Worm (Caenorhabditis elegans): ENCODE data around the gene panl-2.

Gene panl-2

DNA sequence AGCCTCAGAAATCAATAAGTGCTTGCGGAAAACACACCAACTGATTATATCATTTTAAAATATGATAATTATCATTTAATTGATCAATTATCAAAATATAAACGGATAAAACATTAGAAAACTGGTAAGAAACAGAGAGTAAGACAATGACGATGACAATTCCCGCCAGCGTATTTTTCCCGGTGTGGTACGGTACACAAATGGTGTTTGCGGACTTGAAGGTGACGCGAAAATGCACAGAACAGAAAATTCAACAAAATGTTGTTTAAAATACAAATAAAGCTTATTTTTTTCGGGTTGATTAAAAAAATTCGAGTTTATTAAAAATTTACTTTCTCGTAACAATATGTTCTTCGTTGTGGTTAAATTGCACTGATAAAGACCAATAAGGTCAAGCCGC, 6.8 kb downstream of the panl-2 start:
- TF ChIP-seq elt-1 (tag; optimal IDR thresholded peaks at IDR 0.05; ENCODE audit: borderline replicate concordance, insufficient read depth), result no peak
- peak; percentile 31 for TF ChIP-seq ceh-43 (GFP tag; optimal IDR thresholded peaks at IDR 0.05)
- peak; percentile 18 for TF ChIP-seq sptf-1 (tag; optimal IDR thresholded peaks at IDR 0.05)
- TF ChIP-seq mep-1 (tag; optimal IDR thresholded peaks at IDR 0.05), result peak; percentile 46
- no peak for TF ChIP-seq unc-120 (tag; optimal IDR thresholded peaks at IDR 0.05; ENCODE audit: poor library complexity, severe bottlenecking)
- TF ChIP-seq bed-3 (GFP tag; optimal IDR thresholded peaks at IDR 0.05), result no peak
- no peak for TF ChIP-seq ham-2 (GFP tag; optimal IDR thresholded peaks at IDR 0.05)
- no peak for TF ChIP-seq nhr-2 (tag; optimal IDR thresholded peaks at IDR 0.05)
- peak; percentile 97 for TF ChIP-seq lsy-2 (tag; optimal IDR thresholded peaks at IDR 0.05)

DNA sequence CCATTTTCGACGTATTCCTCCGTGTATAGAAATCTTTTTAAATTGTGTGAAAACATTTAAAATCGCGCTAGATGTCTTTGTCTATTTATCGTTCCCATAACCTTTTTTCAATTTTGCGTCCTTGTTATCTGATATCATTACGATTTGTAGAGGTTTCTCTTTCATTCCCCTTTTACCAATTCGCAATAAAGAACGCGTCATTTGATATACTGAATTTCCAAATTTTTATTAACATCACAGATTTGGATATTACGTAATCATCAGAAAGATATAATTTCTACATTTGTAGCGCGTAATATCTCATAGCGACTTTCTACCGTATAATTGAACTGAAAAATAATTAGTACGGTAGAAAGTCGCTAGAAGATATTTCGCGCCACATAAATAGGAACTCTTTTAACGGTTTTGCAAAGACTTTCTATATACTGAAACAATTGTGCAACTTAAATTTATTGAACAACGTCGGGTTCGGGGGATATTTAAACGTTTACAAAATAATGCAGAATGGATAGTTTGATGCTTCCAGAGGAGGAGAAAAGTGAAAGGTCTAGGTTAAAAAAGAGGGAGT, 9.2 kb downstream of the panl-2 start:
- TF ChIP-seq zip-8 (tag; optimal IDR thresholded peaks at IDR 0.05) (peak; percentile 91), ces-1 (GFP tag; optimal IDR thresholded peaks at IDR 0.05) (no peak)

DNA sequence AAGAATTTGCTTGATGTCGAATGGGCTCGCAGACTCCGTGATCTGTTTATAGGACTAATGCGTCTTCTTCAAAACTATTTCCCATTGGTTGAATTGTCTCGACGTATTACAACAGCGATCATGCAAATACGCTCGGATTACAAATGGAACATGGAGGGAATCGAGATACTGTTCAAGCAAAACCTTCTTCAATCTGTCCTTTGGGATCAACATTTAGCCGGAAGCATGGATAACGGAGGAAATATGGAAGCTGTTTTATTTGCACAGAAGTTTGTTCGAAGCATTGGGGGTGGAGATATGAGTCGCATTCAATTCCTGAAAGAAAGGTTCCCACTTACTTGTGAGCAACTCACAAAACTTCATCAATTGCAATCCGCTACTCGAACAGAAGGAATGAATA, 12.2 kb downstream of the panl-2 start:
- TF ChIP-seq bed-3 (GFP tag; optimal IDR thresholded peaks at IDR 0.05) (no peak), ces-1 (GFP tag; optimal IDR thresholded peaks at IDR 0.05) (no peak), nhr-12 (tag; optimal IDR thresholded peaks at IDR 0.05) (no peak), hlh-1 (tag; optimal IDR thresholded peaks at IDR 0.05) (no peak), nhr-28 (tag; optimal IDR thresholded peaks at IDR 0.05) (no peak), ceh-39 (tag; optimal IDR thresholded peaks at IDR 0.05) (no peak), mls-2 (tag; optimal IDR thresholded peaks at IDR 0.05) (no peak), mep-1 (tag; optimal IDR thresholded peaks at IDR 0.05) (no peak), sptf-1 (tag; optimal IDR thresholded peaks at IDR 0.05) (no peak), ceh-83 (GFP tag; optimal IDR thresholded peaks at IDR 0.05) (no peak), unc-39 (tag; optimal IDR thresholded peaks at IDR 0.05) (no peak), ceh-43 (GFP tag; optimal IDR thresholded peaks at IDR 0.05) (no peak)

ce11 chrIII:6953978-6954377, 14.0 kb downstream of the panl-2 start:
- no peak for TF ChIP-seq ham-2 (GFP tag; optimal IDR thresholded peaks at IDR 0.05)
- no peak for TF ChIP-seq mep-1 (tag; optimal IDR thresholded peaks at IDR 0.05)
- no peak for TF ChIP-seq snpc-4 (tag; optimal IDR thresholded peaks at IDR 0.05)
- TF ChIP-seq ces-1 (GFP tag; optimal IDR thresholded peaks at IDR 0.05), result no peak
- no peak for TF ChIP-seq lin-32 (GFP tag; optimal IDR thresholded peaks at IDR 0.05)
- no peak for TF ChIP-seq zip-8 (tag; optimal IDR thresholded peaks at IDR 0.05)
- TF ChIP-seq hlh-1 (tag; optimal IDR thresholded peaks at IDR 0.05), result no peak
- TF ChIP-seq unc-62 (GFP tag; optimal IDR thresholded peaks at IDR 0.05), result no peak
- no peak for TF ChIP-seq unc-120 (tag; optimal IDR thresholded peaks at IDR 0.05; ENCODE audit: poor library complexity, severe bottlenecking)
- TF ChIP-seq mls-2 (tag; optimal IDR thresholded peaks at IDR 0.05), result no peak
- no peak for TF ChIP-seq bed-3 (GFP tag; optimal IDR thresholded peaks at IDR 0.05)
- no peak for TF ChIP-seq nhr-28 (tag; optimal IDR thresholded peaks at IDR 0.05)
- TF ChIP-seq ztf-11 (tag; optimal IDR thresholded peaks at IDR 0.05), result no peak

DNA sequence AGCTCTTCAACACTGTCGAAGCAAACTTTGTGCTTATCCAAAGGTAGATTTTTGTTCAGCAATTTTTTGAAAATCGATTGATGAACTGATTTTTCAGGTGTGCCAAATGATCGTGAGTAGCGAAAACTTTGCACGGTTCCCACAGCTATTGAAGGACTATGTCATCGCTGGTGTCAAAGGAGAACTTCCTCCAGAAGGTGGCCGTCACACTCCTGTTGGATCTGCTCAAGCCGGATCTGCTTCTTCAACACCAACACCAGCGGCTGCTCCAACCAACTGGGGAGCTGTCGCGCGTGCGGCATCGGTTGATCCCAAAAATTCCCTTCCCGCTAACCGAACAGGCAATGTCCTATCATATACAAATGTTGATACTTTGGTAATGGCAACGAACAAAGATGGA, 14.6 kb downstream of the panl-2 start:
- TF ChIP-seq nhr-237 (tag; optimal IDR thresholded peaks at IDR 0.05), result no peak
- TF ChIP-seq M03D4.4 (tag; optimal IDR thresholded peaks at IDR 0.05), result no peak
- no peak for TF ChIP-seq zip-8 (tag; optimal IDR thresholded peaks at IDR 0.05)
- TF ChIP-seq snpc-4 (tag; optimal IDR thresholded peaks at IDR 0.05), result no peak
- no peak for TF ChIP-seq mab-5 (tag; optimal IDR thresholded peaks at IDR 0.05)
- no peak for TF ChIP-seq nhr-2 (tag; optimal IDR thresholded peaks at IDR 0.05)

DNA sequence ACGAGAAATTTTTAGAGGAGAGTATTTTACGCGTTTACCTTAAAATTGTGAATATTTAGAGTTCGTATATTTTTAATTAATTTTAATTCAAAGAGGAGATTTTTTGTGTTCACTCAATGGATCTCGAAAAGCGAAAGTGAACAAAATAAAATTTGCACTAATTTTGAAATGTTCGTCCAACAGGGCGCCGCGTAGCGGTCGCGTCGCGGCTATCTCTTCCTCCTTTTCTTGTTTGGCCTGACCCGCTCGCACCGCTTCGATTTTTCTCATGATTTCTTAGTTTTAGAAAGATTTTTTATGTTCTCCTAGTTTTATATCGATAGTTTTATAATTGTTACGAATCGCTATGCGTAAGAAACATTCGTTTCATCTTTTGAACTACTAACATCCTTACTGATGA, 16.5 kb downstream of the panl-2 start:
- no peak for TF ChIP-seq zip-8 (tag; optimal IDR thresholded peaks at IDR 0.05)
- TF ChIP-seq tbx-8 (GFP tag; optimal IDR thresholded peaks at IDR 0.05), result no peak
- no peak for TF ChIP-seq unc-120 (tag; optimal IDR thresholded peaks at IDR 0.05; ENCODE audit: poor library complexity, severe bottlenecking)
- no peak for TF ChIP-seq elt-1 (tag; optimal IDR thresholded peaks at IDR 0.05; ENCODE audit: borderline replicate concordance, insufficient read depth)
- peak; percentile 13 for TF ChIP-seq nhr-237 (tag; optimal IDR thresholded peaks at IDR 0.05)
- TF ChIP-seq ztf-11 (tag; optimal IDR thresholded peaks at IDR 0.05), result no peak
- no peak for TF ChIP-seq sem-2 (GFP tag; optimal IDR thresholded peaks at IDR 0.05)
- TF ChIP-seq blmp-1 (tag; optimal IDR thresholded peaks at IDR 0.05), result peak; percentile 47
